Worm (Caenorhabditis elegans): ENCODE results near the gene msp-53.
"Not testable (repeated sequence)": the region's sequence is repeated elsewhere in the genome, so short reads cannot be mapped to it uniquely, and the experiment has no call there.

msp-53 gene

DNA sequence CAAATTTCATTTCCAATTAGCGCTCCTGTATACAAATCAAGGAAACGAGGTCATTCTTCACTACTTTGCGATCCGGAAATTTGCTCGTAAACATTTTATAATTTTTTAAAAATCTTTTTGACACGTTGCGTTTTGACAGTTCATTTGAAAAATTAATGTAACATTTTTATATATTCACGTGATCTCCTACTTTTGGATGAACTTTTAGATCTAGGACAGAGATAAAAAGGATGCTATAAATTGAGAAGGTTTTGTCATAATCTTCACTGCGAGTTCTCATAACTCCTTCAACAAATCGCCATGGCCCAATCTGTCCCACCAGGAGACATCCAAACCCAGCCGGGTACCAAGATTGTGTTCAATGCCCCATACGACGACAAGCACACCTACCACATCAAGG, 2.6 kb downstream of the msp-53 start, which contains the start of gene msp-57:
TSS of gene msp-57 (plus strand) at position 301 of the 400 bp plus-strand sequence.
- TF ChIP-seq lin-39, zag-1, elt-3 (tag; optimal IDR thresholded peaks at IDR 0.05): not testable (repeated sequence)

DNA sequence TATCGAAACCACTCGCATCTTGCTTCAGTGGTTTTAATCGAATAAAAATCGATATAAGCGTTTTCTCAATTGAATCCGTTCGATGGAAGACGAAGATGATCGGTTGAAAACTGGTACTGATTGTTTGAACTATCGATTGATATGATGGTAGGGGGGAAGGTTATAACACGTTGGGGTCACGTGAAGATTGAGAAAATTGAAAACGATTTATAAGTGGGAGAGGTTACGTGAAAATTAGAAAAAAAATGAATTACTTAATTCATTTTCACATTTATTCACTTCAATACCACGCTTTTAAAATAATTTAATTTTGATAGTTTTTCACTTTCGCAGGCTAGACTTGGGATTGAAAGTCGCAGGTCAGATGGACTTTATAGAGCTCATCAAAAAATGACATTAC, 3.9 kb downstream of the msp-53 start, which contains the start of gene C09B9.7:
TSS of gene C09B9.7 (minus strand) at position 101 of the 400 bp plus-strand sequence.
- TF ChIP-seq fos-1 (tag; optimal IDR thresholded peaks at IDR 0.05) (no peak), mab-5 (tag; optimal IDR thresholded peaks at IDR 0.05) (no peak), nhr-237 (tag; optimal IDR thresholded peaks at IDR 0.05) (no peak), unc-39 (tag; optimal IDR thresholded peaks at IDR 0.05) (no peak), lin-11 (tag; optimal IDR thresholded peaks at IDR 0.05) (no peak), lin-13 (GFP tag; optimal IDR thresholded peaks at IDR 0.05) (no peak), elt-3 (tag; optimal IDR thresholded peaks at IDR 0.05) (no peak), unc-55 (GFP tag; optimal IDR thresholded peaks at IDR 0.05) (no peak), nhr-25 (tag; optimal IDR thresholded peaks at IDR 0.05) (no peak), snpc-4 (tag; optimal IDR thresholded peaks at IDR 0.05) (no peak)

ce11 chrIV:5055964-5056588, 8.8 kb downstream of the msp-53 start, which contains the start of gene msp-55:
Gene msp-55, minus strand, starts transcription at chrIV:5056014.
- TF ChIP-seq mdl-1 (tag; optimal IDR thresholded peaks at IDR 0.05), result no peak
- no peak for TF ChIP-seq mbf-1 (tag; optimal IDR thresholded peaks at IDR 0.05)
- no peak for TF ChIP-seq nhr-23 (tag; optimal IDR thresholded peaks at IDR 0.05)
- TF ChIP-seq lin-13 (GFP tag; optimal IDR thresholded peaks at IDR 0.05), result no peak
- TF ChIP-seq nhr-11 (tag; optimal IDR thresholded peaks at IDR 0.05), result no peak

- TF ChIP-seq Y55F3AM.14 (GFP tag; optimal IDR thresholded peaks at IDR 0.05), result no peak
- peak; percentile 78 for TF ChIP-seq unc-55 (GFP tag; optimal IDR thresholded peaks at IDR 0.05)
- peak; percentile 83 for TF ChIP-seq mab-5 (tag; optimal IDR thresholded peaks at IDR 0.05)
Observed at ce11 chrIV:5054297-5054696, 10.6 kb downstream of the msp-53 start.

- TF ChIP-seq skn-1 (tag; optimal IDR thresholded peaks at IDR 0.05) (no peak), nhr-23 (tag; optimal IDR thresholded peaks at IDR 0.05) (no peak), nhr-129 (tag; optimal IDR thresholded peaks at IDR 0.05) (no peak), mbf-1 (tag; optimal IDR thresholded peaks at IDR 0.05) (no peak), crh-2 (tag; optimal IDR thresholded peaks at IDR 0.05) (no peak), lin-13 (GFP tag; optimal IDR thresholded peaks at IDR 0.05) (no peak), gmeb-1 (tag; optimal IDR thresholded peaks at IDR 0.05) (no peak), nhr-11 (tag; optimal IDR thresholded peaks at IDR 0.05) (no peak), egl-27 (tag; optimal IDR thresholded peaks at IDR 0.05) (no peak), lin-11 (tag; optimal IDR thresholded peaks at IDR 0.05) (no peak), elt-1 (tag; optimal IDR thresholded peaks at IDR 0.05) (no peak), nhr-6 (tag; optimal IDR thresholded peaks at IDR 0.05) (no peak), ztf-1 (GFP tag; conservative IDR thresholded peaks at IDR 0.05) (no peak), unc-62 (GFP tag; optimal IDR thresholded peaks at IDR 0.05) (no peak), alr-1 (tag; optimal IDR thresholded peaks at IDR 0.05) (no peak), mdl-1 (tag; optimal IDR thresholded peaks at IDR 0.05) (no peak)
Observed at ce11 chrIV:5045389-5045788, 19.5 kb downstream of the msp-53 start, which contains the start of gene hot-9. Gene hot-9, minus strand, starts transcription at chrIV:5045489.

DNA sequence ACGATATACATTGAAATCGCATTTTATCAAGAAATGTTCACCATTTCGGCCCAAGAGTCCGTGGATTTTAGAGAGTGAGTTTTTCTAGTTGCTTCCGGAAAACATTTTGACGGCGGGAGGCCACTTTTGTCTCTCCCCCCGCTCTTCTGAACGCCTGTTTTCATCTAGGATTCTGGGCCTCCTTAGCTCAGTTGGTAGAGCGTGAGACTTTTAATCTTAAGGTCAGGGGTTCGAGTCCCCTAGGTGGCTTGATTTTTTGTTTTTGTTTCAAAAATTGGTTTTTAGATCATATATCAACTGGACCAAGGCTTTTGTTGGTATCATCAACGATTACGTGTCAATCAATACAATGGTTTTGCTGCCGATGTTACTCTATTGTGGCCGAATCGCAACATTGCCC, 26.1 kb downstream of the msp-53 start:
- no peak for TF ChIP-seq sma-3 (GFP tag; optimal IDR thresholded peaks at IDR 0.05)
- no peak for TF ChIP-seq nhr-129 (tag; optimal IDR thresholded peaks at IDR 0.05)
- no peak for TF ChIP-seq lin-11 (tag; optimal IDR thresholded peaks at IDR 0.05)
- no peak for TF ChIP-seq mdl-1 (tag; optimal IDR thresholded peaks at IDR 0.05)
- TF ChIP-seq skn-1 (tag; optimal IDR thresholded peaks at IDR 0.05), result no peak
- TF ChIP-seq unc-55 (GFP tag; optimal IDR thresholded peaks at IDR 0.05), result peak; percentile 36
- no peak for TF ChIP-seq nhr-21 (tag; optimal IDR thresholded peaks at IDR 0.05)
- TF ChIP-seq nhr-23 (tag; optimal IDR thresholded peaks at IDR 0.05), result no peak
- TF ChIP-seq ceh-82 (tag; optimal IDR thresholded peaks at IDR 0.05), result no peak
- no peak for TF ChIP-seq nhr-6 (tag; optimal IDR thresholded peaks at IDR 0.05)
- no peak for TF ChIP-seq snpc-4 (tag; optimal IDR thresholded peaks at IDR 0.05)
- TF ChIP-seq unc-62 (GFP tag; optimal IDR thresholded peaks at IDR 0.05), result no peak
- TF ChIP-seq alr-1 (tag; optimal IDR thresholded peaks at IDR 0.05), result no peak
- peak; percentile 17 for TF ChIP-seq egl-27 (tag; optimal IDR thresholded peaks at IDR 0.05)
- TF ChIP-seq gmeb-1 (tag; optimal IDR thresholded peaks at IDR 0.05), result peak; percentile 2
- TF ChIP-seq unc-39 (tag; optimal IDR thresholded peaks at IDR 0.05), result no peak
- TF ChIP-seq ztf-11 (tag; optimal IDR thresholded peaks at IDR 0.05), result no peak
- no peak for TF ChIP-seq blmp-1 (tag; optimal IDR thresholded peaks at IDR 0.05; ENCODE audit: insufficient read depth)
- TF ChIP-seq ama-1 (optimal IDR thresholded peaks at IDR 0.05), result no peak
- no peak for TF ChIP-seq sma-9 (GFP tag; optimal IDR thresholded peaks at IDR 0.05)
- TF ChIP-seq sma-9 (tag; optimal IDR thresholded peaks at IDR 0.05), result no peak
- TF ChIP-seq zag-1 (tag; optimal IDR thresholded peaks at IDR 0.05), result no peak
- TF ChIP-seq F13H6.1 (tag; optimal IDR thresholded peaks at IDR 0.05), result no peak
- no peak for TF ChIP-seq Y55F3AM.14 (GFP tag; optimal IDR thresholded peaks at IDR 0.05)

Data from whole organism, L2 larva.